Worm (Caenorhabditis elegans) whole organism, L2 larva: ENCODE measurements around the gene F36H12.5.

Experiments
- F13H6.1 ChIP-seq: sonication (generic microtip); optimal IDR thresholded peaks from 2 replicates; lab custom pipeline; 2016; ENCODE audit warnings: missing genetic modification characterization, missing compliant biosample characterization
- ZK546.5 ChIP-seq: sonication (generic microtip); optimal IDR thresholded peaks from 2 replicates; lab custom pipeline; 2017; ENCODE audit warnings: missing biosample characterization, missing genetic modification characterization
- alr-1 ChIP-seq: fragments of 150-350 bp; optimal IDR thresholded peaks from 2 replicates; lab custom pipeline; 2014; ENCODE audit warnings: missing biosample characterization, missing genetic modification characterization
- ama-1 ChIP-seq: fragments of 150-350 bp; optimal IDR thresholded peaks from 2 replicates; lab custom pipeline; 2018; ENCODE audit warnings: inconsistent platforms
- blmp-1 ChIP-seq: sonication (generic microtip); optimal IDR thresholded peaks from 2 replicates; lab custom pipeline; 2017; ENCODE audit warnings: missing genetic modification characterization, mild to moderate bottlenecking, missing compliant biosample characterization, antibody characterized with exemption, moderate library complexity; ENCODE audit not compliant: insufficient read depth
- egl-27 ChIP-seq: sonication (generic microtip); optimal IDR thresholded peaks from 3 replicates; lab custom pipeline; 2017; ENCODE audit warnings: missing biosample characterization, missing genetic modification reagents, missing genetic modification characterization
- elt-3 ChIP-seq: sonication (generic microtip); optimal IDR thresholded peaks from 2 replicates; lab custom pipeline; 2017; ENCODE audit warnings: missing biosample characterization, missing genetic modification characterization
- lsy-2 ChIP-seq, 2 experiments: fragments of 150-350 bp in 1 of 2; sonication (generic microtip) in 1 of 2; optimal IDR thresholded peaks; 2 replicates each; lab custom pipeline; 2014 to 2017; ENCODE audit warnings: missing biosample characterization in 2 of 2, missing genetic modification characterization in 2 of 2
- nhr-12 ChIP-seq: fragments of 150-350 bp; optimal IDR thresholded peaks from 2 replicates; lab custom pipeline; 2014; ENCODE audit warnings: missing biosample characterization, missing genetic modification characterization
- nhr-23 ChIP-seq: fragments of 150-350 bp; optimal IDR thresholded peaks from 2 replicates; lab custom pipeline; 2014; ENCODE audit warnings: missing biosample characterization, missing genetic modification reagents, missing genetic modification characterization
- nhr-237 ChIP-seq: fragments of 150-350 bp; optimal IDR thresholded peaks from 2 replicates; lab custom pipeline; 2014; ENCODE audit warnings: missing biosample characterization, missing genetic modification characterization
- nhr-77 ChIP-seq: fragments of 150-350 bp; optimal IDR thresholded peaks from 2 replicates; lab custom pipeline; 2014; ENCODE audit warnings: missing biosample characterization, missing genetic modification characterization
- skn-1 ChIP-seq: sonication (generic microtip); optimal IDR thresholded peaks from 2 replicates; lab custom pipeline; 2017; ENCODE audit warnings: missing biosample characterization, missing genetic modification characterization

- TF ChIP-seq nhr-23 (tag; lab: Kevin White, UChicago), result no peak
- TF ChIP-seq nhr-12 (tag; lab: Kevin White, UChicago), result no peak
- no peak for TF ChIP-seq egl-27 (tag; lab: Kevin White, UChicago)
- no peak for TF ChIP-seq elt-3 (tag; lab: Kevin White, UChicago)
- no peak for TF ChIP-seq lsy-2 (tag; optimal IDR thresholded peaks at IDR 0.05; lab: Kevin White, UChicago)
- no peak for TF ChIP-seq nhr-77 (tag; lab: Kevin White, UChicago)
- no peak for TF ChIP-seq ama-1
- TF ChIP-seq ZK546.5 (tag; lab: Kevin White, UChicago), result no peak
- no peak for TF ChIP-seq alr-1 (tag; lab: Kevin White, UChicago)
- no peak for TF ChIP-seq skn-1
- TF ChIP-seq blmp-1 (tag; lab: Kevin White, UChicago), result no peak
- no peak for TF ChIP-seq nhr-237 (tag; lab: Kevin White, UChicago)
- no peak for TF ChIP-seq F13H6.1 (tag; lab: Kevin White, UChicago)
Observed at ce11 chrIV:5274123-5274581, 7.6 kb downstream of the F36H12.5 start, which contains the start of gene slfl-4.
